Fruit fly (Drosophila melanogaster) whole organism, wandering third instar larva: ENCODE results near the gene CG42337.

Experiments
- Abd-B ChIP-seq: fragments of >200 bp; optimal IDR thresholded peaks from 2 replicates; lab custom pipeline; 2017; ENCODE audit warnings: missing biosample characterization, missing genetic modification characterization
- CG32264 ChIP-seq: fragments of 200-800 bp; sonication (Bioruptor generic); optimal IDR thresholded peaks from 2 replicates; lab custom pipeline; 2016; ENCODE audit warnings: missing biosample characterization, missing genetic modification characterization
- CG9705 ChIP-seq: fragments of 200-800 bp; sonication (Bioruptor generic); optimal IDR thresholded peaks from 2 replicates; lab custom pipeline; 2018; ENCODE audit warnings: missing biosample characterization, mild to moderate bottlenecking, missing genetic modification characterization
- CrebA ChIP-seq: fragments of 200-800 bp; sonication (Bioruptor generic); optimal IDR thresholded peaks from 2 replicates; lab custom pipeline; 2016; ENCODE audit warnings: missing biosample characterization, mild to moderate bottlenecking, missing genetic modification characterization, borderline replicate concordance
- Dfd ChIP-seq: fragments of >200 bp; optimal IDR thresholded peaks from 2 replicates; lab custom pipeline; 2017; ENCODE audit warnings: missing biosample characterization, missing genetic modification characterization
- GATAd ChIP-seq: sonication (Bioruptor generic); optimal IDR thresholded peaks from 2 replicates; lab custom pipeline; 2016; ENCODE audit warnings: missing biosample characterization, missing genetic modification characterization
- Hnf4 ChIP-seq: fragments of 200-800 bp; sonication (Bioruptor generic); optimal IDR thresholded peaks from 2 replicates; lab custom pipeline; 2016; ENCODE audit warnings: missing biosample characterization, mild to moderate bottlenecking, missing genetic modification characterization
- Hr78 ChIP-seq: fragments of >200 bp; optimal IDR thresholded peaks from 2 replicates; lab custom pipeline; 2017; ENCODE audit warnings: missing biosample characterization, missing genetic modification characterization
- Hr83 ChIP-seq: fragments of 200-300 bp; sonication (Bioruptor generic); optimal IDR thresholded peaks from 2 replicates; lab custom pipeline; 2016; ENCODE audit warnings: missing biosample characterization, mild to moderate bottlenecking, missing genetic modification characterization, moderate library complexity; ENCODE audit not compliant: poor library complexity, severe bottlenecking
- Jra ChIP-seq: sonication (Bioruptor generic); optimal IDR thresholded peaks from 2 replicates; lab custom pipeline; 2016; ENCODE audit warnings: missing biosample characterization, missing genetic modification characterization
- Mio ChIP-seq: sonication (Bioruptor generic); optimal IDR thresholded peaks from 2 replicates; lab custom pipeline; 2016; ENCODE audit warnings: missing biosample characterization, missing genetic modification characterization
- Myc ChIP-seq: fragments of >200 bp; optimal IDR thresholded peaks from 2 replicates; lab custom pipeline; 2017
- N ChIP-seq: fragments of >200 bp; optimal IDR thresholded peaks from 2 replicates; lab custom pipeline; 2018; ENCODE audit warnings: missing biosample characterization, missing external identifiers, missing genetic modification characterization
- OdsH ChIP-seq: fragments of 200-800 bp; sonication (Bioruptor generic); optimal IDR thresholded peaks from 2 replicates; lab custom pipeline; 2016; ENCODE audit warnings: missing biosample characterization, mild to moderate bottlenecking, missing genetic modification characterization
- Rel ChIP-seq, 2 experiments: fragments of 200-800 bp; sonication (Bioruptor generic) in 1 of 2; optimal IDR thresholded peaks; 2 replicates in 1 of 2; 3 replicates in 1 of 2; lab custom pipeline; 2016 to 2019; ENCODE audit warnings: mild to moderate bottlenecking in 2 of 2, missing biosample characterization in 2 of 2, missing genetic modification characterization in 2 of 2, moderate library complexity in 1 of 2
- Sp1 ChIP-seq: fragments of 200-800 bp; sonication (Bioruptor generic); optimal IDR thresholded peaks from 3 replicates; lab custom pipeline; 2019; ENCODE audit warnings: missing biosample characterization, mild to moderate bottlenecking, missing genetic modification characterization, moderate library complexity
- br ChIP-seq: fragments of 200-800 bp; sonication (Bioruptor generic); optimal IDR thresholded peaks from 2 replicates; lab custom pipeline; 2016; ENCODE audit warnings: missing biosample characterization, missing genetic modification characterization
- brk ChIP-seq: fragments of 200-800 bp; sonication (Bioruptor generic); optimal IDR thresholded peaks from 2 replicates; lab custom pipeline; 2016; ENCODE audit warnings: missing biosample characterization, mild to moderate bottlenecking, missing genetic modification characterization
- dl ChIP-seq, 2 experiments: fragments of 175-275, 200-275 bp in 1 of 2; fragments of 200-275 bp in 1 of 2; sonication (Bioruptor generic); optimal IDR thresholded peaks; lab custom pipeline; 2018; ENCODE audit warnings: mild to moderate bottlenecking in 2 of 2, missing biosample characterization in 2 of 2, missing genetic modification characterization in 2 of 2, moderate library complexity in 2 of 2; ENCODE audit not compliant: partially characterized antibody in 2 of 2, insufficient read depth in 1 of 2
- dmrt93B ChIP-seq: fragments of 200-800 bp; sonication (Bioruptor generic); optimal IDR thresholded peaks from 2 replicates; lab custom pipeline; 2018; ENCODE audit warnings: missing biosample characterization, mild to moderate bottlenecking, missing genetic modification characterization
- dsf ChIP-seq: sonication (Bioruptor generic); optimal IDR thresholded peaks from 2 replicates; lab custom pipeline; 2016; ENCODE audit warnings: missing biosample characterization, missing genetic modification characterization, borderline replicate concordance
- foxo ChIP-seq, 2 experiments: fragments of 200-800 bp; sonication (Bioruptor generic); optimal IDR thresholded peaks; 2 replicates in 1 of 2; 3 replicates in 1 of 2; lab custom pipeline; 2016 to 2017; ENCODE audit warnings: missing biosample characterization in 2 of 2, missing genetic modification characterization in 2 of 2
- fru ChIP-seq: fragments of 200-800 bp; sonication (Bioruptor generic); optimal IDR thresholded peaks from 3 replicates; lab custom pipeline; 2016; ENCODE audit warnings: missing biosample characterization, mild to moderate bottlenecking, missing genetic modification characterization
- h ChIP-seq: fragments of 200-800 bp; sonication (Bioruptor generic); optimal IDR thresholded peaks from 3 replicates; lab custom pipeline; 2016; ENCODE audit warnings: missing biosample characterization, mild to moderate bottlenecking, missing genetic modification characterization
- lola ChIP-seq: fragments of >200 bp; optimal IDR thresholded peaks from 2 replicates; lab custom pipeline; 2017; ENCODE audit warnings: missing biosample characterization, missing genetic modification characterization
- pan ChIP-seq: fragments of >200 bp; optimal IDR thresholded peaks from 2 replicates; lab custom pipeline; 2017
- psq ChIP-seq: fragments of 200-800 bp; sonication (Bioruptor generic); optimal IDR thresholded peaks from 3 replicates; lab custom pipeline; 2017; ENCODE audit warnings: missing biosample characterization, mild to moderate bottlenecking, missing genetic modification characterization, moderate library complexity
- rgr ChIP-seq: fragments of 200-800 bp; sonication (Bioruptor generic); optimal IDR thresholded peaks from 3 replicates; lab custom pipeline; 2016; ENCODE audit warnings: missing biosample characterization, mild to moderate bottlenecking, missing genetic modification characterization
- sv ChIP-seq: fragments of 200-800 bp; sonication (Bioruptor generic); optimal IDR thresholded peaks from 3 replicates; lab custom pipeline; 2016; ENCODE audit warnings: missing biosample characterization, missing genetic modification characterization
- tai ChIP-seq: sonication (Bioruptor generic); optimal IDR thresholded peaks from 2 replicates; lab custom pipeline; 2016; ENCODE audit warnings: missing biosample characterization, missing genetic modification characterization
- usp ChIP-seq: fragments of >200 bp; optimal IDR thresholded peaks from 2 replicates; lab custom pipeline; 2017; ENCODE audit warnings: missing biosample characterization, missing genetic modification characterization
- woc ChIP-seq: sonication (Bioruptor generic); optimal IDR thresholded peaks from 2 replicates; lab custom pipeline; 2016; ENCODE audit warnings: missing biosample characterization, mild to moderate bottlenecking, missing genetic modification characterization

Gene CG42337

dm6 chr3L:21176935-21177581 is 16.1 kb downstream of the CG42337 start (continued):
- TF ChIP-seq OdsH (GFP tag; lab: Kevin White, UChicago) (peak; percentile 66), Jra (GFP tag; lab: Kevin White, UChicago) (no peak), dl (GFP tag; optimal IDR thresholded peaks at IDR 0.05; lab: Kevin White, UChicago; ENCODE audit: insufficient read depth in 1 of 2, partially characterized antibody in 2 of 2) (no peak), Hnf4 (GFP tag; lab: Kevin White, UChicago) (no peak), Hr83 (GFP tag; lab: Kevin White, UChicago) (no peak), Abd-B (GFP tag; lab: Kevin White, UChicago) (no peak), usp (GFP tag; lab: Kevin White, UChicago) (no peak), br (GFP tag; lab: Kevin White, UChicago) (peak; percentile 47)

dm6 chr3L:21176276-21176934 is 16.8 kb downstream of the CG42337 start:
- no peak for TF ChIP-seq psq (GFP tag; lab: Kevin White, UChicago)
- no peak for TF ChIP-seq lola (GFP tag; lab: Kevin White, UChicago)
- no peak for TF ChIP-seq fru (GFP tag; lab: Kevin White, UChicago)
- no peak for TF ChIP-seq br (GFP tag; lab: Kevin White, UChicago)
- no peak for TF ChIP-seq Myc (lab: Kevin White, UChicago)

dm6 chr3L:21175531-21176271 is 17.5 kb downstream of the CG42337 start:
- TF ChIP-seq Hnf4 (GFP tag; lab: Kevin White, UChicago) (no peak), Dfd (GFP tag; lab: Kevin White, UChicago) (no peak), Abd-B (GFP tag; lab: Kevin White, UChicago) (no peak), Sp1 (GFP tag; lab: Kevin White, UChicago) (peak; percentile 5), dl (GFP tag; optimal IDR thresholded peaks at IDR 0.05; lab: Kevin White, UChicago; ENCODE audit: insufficient read depth in 1 of 2, partially characterized antibody in 2 of 2) (no peak), Myc (lab: Kevin White, UChicago) (peak; percentile 84), OdsH (GFP tag; lab: Kevin White, UChicago) (no peak), br (GFP tag; lab: Kevin White, UChicago) (peak; percentile 17), Rel (GFP tag; optimal IDR thresholded peaks at IDR 0.05; lab: Kevin White, UChicago) (no peak), Rel (tag; optimal IDR thresholded peaks at IDR 0.05; lab: Kevin White, UChicago) (peak; percentile 79)

dm6 chr3L:21174962-21175361 is 18.2 kb downstream of the CG42337 start:
- no peak for TF ChIP-seq foxo (GFP tag; optimal IDR thresholded peaks at IDR 0.05; lab: Kevin White, UChicago)
- no peak for TF ChIP-seq h (GFP tag; lab: Kevin White, UChicago)
- no peak for TF ChIP-seq Sp1 (GFP tag; lab: Kevin White, UChicago)
- no peak for TF ChIP-seq rgr (GFP tag; lab: Kevin White, UChicago)
- no peak for TF ChIP-seq Mio (GFP tag; lab: Kevin White, UChicago)
- TF ChIP-seq CrebA (GFP tag; lab: Kevin White, UChicago) = no peak
- no peak for TF ChIP-seq dmrt93B (GFP tag; lab: Kevin White, UChicago)
- no peak for TF ChIP-seq Hnf4 (GFP tag; lab: Kevin White, UChicago)

dm6 chr3L:21172527-21173253 is 20.5 kb downstream of the CG42337 start, which contains the start of the genes chb and AsnS:
Gene chb, plus strand, starts transcription at chr3L:21172853.
Gene AsnS, plus strand, starts transcription at chr3L:21173118.
- TF ChIP-seq pan (lab: Kevin White, UChicago) (no peak), Hnf4 (GFP tag; lab: Kevin White, UChicago) (peak; percentile 82), OdsH (GFP tag; lab: Kevin White, UChicago) (peak; percentile 86), Hr78 (GFP tag; lab: Kevin White, UChicago) (no peak), brk (GFP tag; lab: Kevin White, UChicago) (peak; percentile 47), woc (GFP tag; lab: Kevin White, UChicago) (peak; percentile 87), Mio (GFP tag; lab: Kevin White, UChicago) (no peak), sv (GFP tag; lab: Kevin White, UChicago) (no peak), dl (GFP tag; optimal IDR thresholded peaks at IDR 0.05; lab: Kevin White, UChicago; ENCODE audit: insufficient read depth in 1 of 2, partially characterized antibody in 2 of 2) (peak in 1 of 2 experiments; percentile 8), fru (GFP tag; lab: Kevin White, UChicago) (peak; percentile 71), dsf (GFP tag; lab: Kevin White, UChicago) (peak; percentile 44), lola (GFP tag; lab: Kevin White, UChicago) (no peak), N (no peak), dmrt93B (GFP tag; lab: Kevin White, UChicago) (peak; percentile 52), CrebA (GFP tag; lab: Kevin White, UChicago) (peak; percentile 41), foxo (GFP tag; optimal IDR thresholded peaks at IDR 0.05; lab: Kevin White, UChicago) (peak in 1 of 2 experiments; percentile 87), tai (no peak), rgr (GFP tag; lab: Kevin White, UChicago) (peak; percentile 92), Myc (lab: Kevin White, UChicago) (no peak), Rel (GFP tag; optimal IDR thresholded peaks at IDR 0.05; lab: Kevin White, UChicago) (no peak), Rel (tag; optimal IDR thresholded peaks at IDR 0.05; lab: Kevin White, UChicago) (peak; percentile 9), Abd-B (GFP tag; lab: Kevin White, UChicago) (no peak), GATAd (GFP tag; lab: Kevin White, UChicago) (no peak), Dfd (GFP tag; lab: Kevin White, UChicago) (no peak), h (GFP tag; lab: Kevin White, UChicago) (peak; percentile 87), CG9705 (GFP tag; lab: Kevin White, UChicago) (no peak), Jra (GFP tag; lab: Kevin White, UChicago) (peak; percentile 42), CG32264 (peak; percentile 64)
